Worm (Caenorhabditis elegans) whole organism, young adult: ENCODE data around the gene T05G5.4.

ENCODE experiments used
- C06A6.2 ChIP-seq: fragments of 200-800 bp; sonication (Bioruptor generic); conservative IDR thresholded peaks from 2 replicates; pipeline ENCODE4 v1.3.6; 2022; ENCODE audit warnings: missing genetic modification characterization, missing compliant biosample characterization
- D2030.7 ChIP-seq: fragments of 200-800 bp; sonication (Bioruptor generic); IDR thresholded peaks from 2 replicates; pipeline ENCODE4 v1.3.6; 2022; ENCODE audit warnings: missing genetic modification reagents, missing genetic modification characterization, missing compliant biosample characterization
- F33H1.4 ChIP-seq: fragments of 200-800 bp; sonication (Bioruptor generic); IDR thresholded peaks from 2 replicates; pipeline ENCODE4 v1.3.6; 2022; ENCODE audit warnings: missing genetic modification reagents, missing genetic modification characterization, missing compliant biosample characterization
- F57A8.1 ChIP-seq: fragments of 200-800 bp; sonication (Bioruptor generic); optimal IDR thresholded peaks from 2 replicates; lab custom pipeline; 2018; ENCODE audit warnings: mild to moderate bottlenecking, missing genetic modification characterization, moderate library complexity, missing compliant biosample characterization
- T07F8.4 ChIP-seq: sonication (generic microtip); optimal IDR thresholded peaks from 2 replicates; lab custom pipeline; 2016; ENCODE audit warnings: mild to moderate bottlenecking, missing genetic modification characterization, moderate library complexity, missing compliant biosample characterization
- akir-1 ChIP-seq: fragments of 200-800 bp; sonication (Bioruptor generic); optimal IDR thresholded peaks from 2 replicates; lab custom pipeline; 2018; ENCODE audit warnings: mild to moderate bottlenecking, missing genetic modification characterization, moderate library complexity, missing compliant biosample characterization
- aptf-2 ChIP-seq: fragments of 200-800 bp; sonication (Bioruptor generic); conservative IDR thresholded peaks from 2 replicates; pipeline ENCODE4 v1.3.6; 2022; ENCODE audit warnings: missing genetic modification reagents, missing genetic modification characterization, missing compliant biosample characterization
- athp-1 ChIP-seq: sonication (generic microtip); optimal IDR thresholded peaks from 2 replicates; lab custom pipeline; 2017; ENCODE audit warnings: mild to moderate bottlenecking, missing genetic modification characterization, missing compliant biosample characterization
- bed-1 ChIP-seq: fragments of 200-800 bp; sonication (Bioruptor generic); IDR thresholded peaks from 2 replicates; pipeline ENCODE4 v1.3.6; 2022; ENCODE audit warnings: missing genetic modification reagents, missing genetic modification characterization, missing compliant biosample characterization
- bed-2 ChIP-seq: fragments of 200-800 bp; sonication (Bioruptor generic); IDR thresholded peaks from 2 replicates; pipeline ENCODE4 v1.3.6; 2022; ENCODE audit warnings: missing genetic modification reagents, missing genetic modification characterization, missing compliant biosample characterization
- ceh-58 ChIP-seq: fragments of 200-800 bp; sonication (Bioruptor generic); IDR thresholded peaks from 2 replicates; pipeline ENCODE4 v1.3.6; 2022; ENCODE audit warnings: missing genetic modification characterization, missing compliant biosample characterization
- chd-7 ChIP-seq: sonication (generic microtip); optimal IDR thresholded peaks from 2 replicates; lab custom pipeline; 2016; ENCODE audit warnings: mild to moderate bottlenecking, missing genetic modification characterization, moderate library complexity, missing compliant biosample characterization
- efl-1 ChIP-seq: fragments of 150-350 bp; optimal IDR thresholded peaks from 2 replicates; lab custom pipeline; 2014; ENCODE audit warnings: missing biosample characterization, missing genetic modification reagents, missing genetic modification characterization
- egl-44 ChIP-seq: fragments of 200-800 bp; sonication (Bioruptor generic); IDR thresholded peaks from 2 replicates; pipeline ENCODE4 v1.3.6; 2022; ENCODE audit warnings: missing genetic modification reagents, missing genetic modification characterization, missing compliant biosample characterization
- egrh-3 ChIP-seq: fragments of 200-800 bp; sonication (Bioruptor generic); IDR thresholded peaks from 2 replicates; pipeline ENCODE4 v1.3.6; 2022; ENCODE audit warnings: missing genetic modification reagents, missing genetic modification characterization, missing compliant biosample characterization
- fkh-3 ChIP-seq: sonication (generic microtip); optimal IDR thresholded peaks from 2 replicates; lab custom pipeline; 2016; ENCODE audit warnings: mild to moderate bottlenecking, missing genetic modification characterization, missing compliant biosample characterization
- hlh-26 ChIP-seq: fragments of 200-800 bp; sonication (Bioruptor generic); conservative IDR thresholded peaks from 2 replicates; pipeline ENCODE4 v1.3.6; 2022; ENCODE audit warnings: missing genetic modification reagents, missing genetic modification characterization, missing compliant biosample characterization
- hrde-1 ChIP-seq: sonication (generic microtip); optimal IDR thresholded peaks from 2 replicates; lab custom pipeline; 2016; ENCODE audit warnings: missing genetic modification characterization, mild to moderate bottlenecking, missing compliant biosample characterization, moderate library complexity, missing genotype, missing genetic modification reagents, borderline replicate concordance
- let-526 ChIP-seq: fragments of 200-800 bp; sonication (Bioruptor generic); IDR thresholded peaks from 2 replicates; pipeline ENCODE4 v1.3.6; 2022; ENCODE audit warnings: missing genetic modification reagents, missing genetic modification characterization, missing compliant biosample characterization
- let-607 ChIP-seq, 2 experiments: fragments of 200-800 bp in 1 of 2; sonication (Bioruptor generic) in 1 of 2; sonication (generic microtip) in 1 of 2; optimal IDR thresholded peaks; 2 replicates each; lab custom pipeline; 2016 to 2018; ENCODE audit warnings: mild to moderate bottlenecking in 2 of 2, missing compliant biosample characterization in 2 of 2, missing genetic modification characterization in 2 of 2, moderate library complexity in 2 of 2, missing genotype in 1 of 2
- lin-26 ChIP-seq: fragments of 200-800 bp; sonication (Bioruptor generic); IDR thresholded peaks from 2 replicates; pipeline ENCODE4 v1.3.6; 2022; ENCODE audit warnings: missing genetic modification reagents, missing genetic modification characterization, missing compliant biosample characterization
- lin-54 ChIP-seq: fragments of 200-800 bp; sonication (Bioruptor generic); optimal IDR thresholded peaks from 2 replicates; lab custom pipeline; 2018; ENCODE audit warnings: mild to moderate bottlenecking, missing genetic modification characterization, missing compliant biosample characterization
- lir-1 ChIP-seq: fragments of 200-800 bp; sonication (Bioruptor generic); conservative IDR thresholded peaks from 2 replicates; pipeline ENCODE4 v1.3.6; 2022; ENCODE audit warnings: missing genetic modification reagents, missing genetic modification characterization, missing compliant biosample characterization
- lsl-1 ChIP-seq: fragments of 200-800 bp; sonication (Bioruptor generic); optimal IDR thresholded peaks from 2 replicates; lab custom pipeline; 2018; ENCODE audit warnings: mild to moderate bottlenecking, missing genetic modification characterization, moderate library complexity, missing compliant biosample characterization
- madf-10 ChIP-seq: sonication (generic microtip); optimal IDR thresholded peaks from 2 replicates; lab custom pipeline; 2016; ENCODE audit warnings: mild to moderate bottlenecking, missing genetic modification characterization, missing compliant biosample characterization
- madf-6 ChIP-seq: fragments of 200-800 bp; sonication (Bioruptor generic); IDR thresholded peaks from 2 replicates; pipeline ENCODE4 v1.3.6; 2022; ENCODE audit warnings: missing genetic modification reagents, missing genetic modification characterization, missing compliant biosample characterization
- madf-8 ChIP-seq: fragments of 200-800 bp; sonication (Bioruptor generic); conservative IDR thresholded peaks from 2 replicates; pipeline ENCODE4 v1.3.6; 2022; ENCODE audit warnings: missing genetic modification reagents, missing genetic modification characterization, missing compliant biosample characterization
- mcd-1 ChIP-seq: fragments of 200-800 bp; sonication (Bioruptor generic); IDR thresholded peaks from 2 replicates; pipeline ENCODE4 v1.3.6; 2022; ENCODE audit warnings: missing genetic modification reagents, missing genetic modification characterization, missing compliant biosample characterization
- mel-28 ChIP-seq: sonication (generic microtip); optimal IDR thresholded peaks from 2 replicates; lab custom pipeline; 2016; ENCODE audit warnings: borderline replicate concordance, mild to moderate bottlenecking, missing genetic modification characterization, missing compliant biosample characterization
- mxl-1 ChIP-seq: sonication (generic microtip); optimal IDR thresholded peaks from 2 replicates; lab custom pipeline; 2016; ENCODE audit warnings: missing genetic modification characterization, missing compliant biosample characterization
- nhr-120 ChIP-seq: fragments of 200-800 bp; sonication (Bioruptor generic); IDR thresholded peaks from 2 replicates; pipeline ENCODE4 v1.3.6; 2022; ENCODE audit warnings: missing genetic modification characterization, missing compliant biosample characterization
- nhr-179 ChIP-seq: sonication (generic microtip); optimal IDR thresholded peaks from 2 replicates; lab custom pipeline; 2016; ENCODE audit warnings: mild to moderate bottlenecking, missing genetic modification characterization, missing compliant biosample characterization
- nhr-90 ChIP-seq: sonication (generic microtip); optimal IDR thresholded peaks from 2 replicates; lab custom pipeline; 2016; ENCODE audit warnings: missing genotype, mild to moderate bottlenecking, missing genetic modification characterization, missing compliant biosample characterization
- pbrm-1 ChIP-seq: fragments of 200-800 bp; sonication (Bioruptor generic); IDR thresholded peaks from 2 replicates; pipeline ENCODE4 v1.3.6; 2022; ENCODE audit warnings: missing genetic modification reagents, missing genetic modification characterization, missing compliant biosample characterization
- pha-4 ChIP-seq: fragments of 150-350 bp; sonication (generic microtip); optimal IDR thresholded peaks from 2 replicates; lab custom pipeline; 2014; ENCODE audit warnings: missing biosample characterization, missing genetic modification reagents, missing genetic modification characterization
- repo-1 ChIP-seq: sonication (generic microtip); optimal IDR thresholded peaks from 2 replicates; lab custom pipeline; 2017; ENCODE audit warnings: mild to moderate bottlenecking, missing genetic modification characterization, missing compliant biosample characterization
- snpc-3.4 ChIP-seq: sonication (generic microtip); optimal IDR thresholded peaks from 2 replicates; lab custom pipeline; 2017; ENCODE audit warnings: missing genetic modification characterization, mild to moderate bottlenecking, missing compliant biosample characterization, antibody characterized with exemption, moderate library complexity, missing genotype, missing genetic modification reagents
- somi-1 ChIP-seq: fragments of 200-800 bp; sonication (Bioruptor generic); optimal IDR thresholded peaks from 2 replicates; lab custom pipeline; 2018; ENCODE audit warnings: mild to moderate bottlenecking, missing genetic modification characterization, missing compliant biosample characterization
- xnd-1 ChIP-seq: sonication (generic microtip); optimal IDR thresholded peaks from 2 replicates; lab custom pipeline; 2016; ENCODE audit warnings: missing genotype, missing genetic modification reagents, missing genetic modification characterization, missing compliant biosample characterization
- zfh-2 ChIP-seq: fragments of 200-800 bp; sonication (Bioruptor generic); conservative IDR thresholded peaks from 2 replicates; pipeline ENCODE4 v1.3.6; 2022; ENCODE audit warnings: missing genetic modification reagents, missing genetic modification characterization, missing compliant biosample characterization
- ztf-25 ChIP-seq: fragments of 200-800 bp; sonication (Bioruptor generic); IDR thresholded peaks from 2 replicates; pipeline ENCODE4 v1.3.6; 2022; ENCODE audit warnings: missing genetic modification reagents, missing genetic modification characterization, missing compliant biosample characterization

Gene T05G5.4

DNA sequence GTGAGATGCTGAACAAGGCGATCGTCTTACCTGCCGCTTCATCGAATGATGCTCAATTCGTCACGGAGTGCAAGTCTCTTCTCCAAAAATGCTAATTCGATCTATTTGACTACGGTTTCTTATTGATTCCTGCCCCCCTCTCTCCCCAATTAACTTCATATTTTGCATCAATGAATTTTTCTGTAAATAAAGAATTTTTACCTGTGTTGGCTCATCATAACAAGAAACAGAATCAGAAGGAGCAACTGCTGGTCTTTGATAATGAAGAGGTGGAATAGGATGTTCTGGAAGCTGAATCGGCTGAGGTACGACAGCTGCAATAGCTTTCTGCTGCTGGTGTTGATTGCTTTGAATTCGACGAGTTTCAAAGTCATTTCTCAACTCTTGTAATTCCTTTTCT, 11.4 kb downstream of the T05G5.4 start (continued):
- TF ChIP-seq ztf-25 (GFP tag; lab: Robert Waterston, UW), result 0 out of 2 replicates have a peak, but pooled peaks have one; percentile 36
- no peak for TF ChIP-seq F57A8.1 (GFP tag; lab: Kevin White, UChicago)
- no peak for TF ChIP-seq nhr-120 (GFP tag; lab: Robert Waterston, UW)
- no peak for TF ChIP-seq ceh-58 (GFP tag; lab: Robert Waterston, UW)
- peak; percentile 38; the same call in 1 of the 2 replicates for TF ChIP-seq lin-26 (GFP tag; lab: Robert Waterston, UW)
- TF ChIP-seq hrde-1 (tag; lab: Kevin White, UChicago), result peak; percentile 75
- no peak for TF ChIP-seq let-526 (GFP tag; lab: Robert Waterston, UW)

DNA sequence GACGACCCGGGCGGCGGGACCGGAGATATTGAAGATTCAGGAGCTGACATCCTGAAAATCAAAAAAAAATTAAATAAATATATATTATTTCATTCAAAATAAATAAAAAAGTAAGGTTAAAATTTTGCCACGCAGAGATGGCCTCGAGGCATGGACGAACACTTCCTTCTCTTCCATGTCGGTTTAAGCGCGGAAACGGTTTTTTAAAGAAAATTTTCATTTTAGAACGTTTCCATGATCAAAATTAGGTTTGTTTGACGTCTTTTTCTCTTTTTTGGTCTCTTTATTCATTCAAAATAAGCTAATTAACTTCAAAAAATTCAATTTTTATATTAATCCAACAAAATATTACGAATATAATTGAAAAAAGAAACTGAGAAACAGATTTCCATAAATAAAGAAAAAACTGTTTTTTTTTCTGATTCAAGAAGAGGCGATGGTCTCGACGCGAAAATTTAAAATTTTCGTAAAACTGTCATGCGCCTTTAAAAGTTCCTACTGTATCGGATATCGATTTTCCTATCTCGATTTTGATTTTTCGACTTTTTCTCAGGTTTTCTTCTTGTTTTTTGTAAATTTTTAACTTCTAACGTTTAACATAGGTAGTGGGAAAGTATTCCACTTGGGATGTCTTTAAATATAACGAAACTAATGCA, 13.5 kb downstream of the T05G5.4 start, which contains the start of gene gcc-2:
TSS of gene gcc-2 (minus strand) at position 51 of the 656 bp plus-strand sequence.
- TF ChIP-seq efl-1 (peak; percentile 16), xnd-1 (tag; lab: Kevin White, UChicago) (peak; percentile 64), hrde-1 (tag; lab: Kevin White, UChicago) (no peak), madf-8 (peak; percentile 50), athp-1 (tag; lab: Kevin White, UChicago) (no peak), pbrm-1 (no peak), lsl-1 (peak; percentile 79), F33H1.4 (GFP tag; lab: Robert Waterston, UW) (peak; percentile 81), madf-6 (GFP tag; lab: Robert Waterston, UW) (peak; percentile 76), mxl-1 (tag; lab: Kevin White, UChicago) (no peak), lin-54 (GFP tag; lab: Kevin White, UChicago) (peak; percentile 3), egl-44 (no peak), snpc-3.4 (tag; lab: Kevin White, UChicago) (peak; percentile 34)

DNA sequence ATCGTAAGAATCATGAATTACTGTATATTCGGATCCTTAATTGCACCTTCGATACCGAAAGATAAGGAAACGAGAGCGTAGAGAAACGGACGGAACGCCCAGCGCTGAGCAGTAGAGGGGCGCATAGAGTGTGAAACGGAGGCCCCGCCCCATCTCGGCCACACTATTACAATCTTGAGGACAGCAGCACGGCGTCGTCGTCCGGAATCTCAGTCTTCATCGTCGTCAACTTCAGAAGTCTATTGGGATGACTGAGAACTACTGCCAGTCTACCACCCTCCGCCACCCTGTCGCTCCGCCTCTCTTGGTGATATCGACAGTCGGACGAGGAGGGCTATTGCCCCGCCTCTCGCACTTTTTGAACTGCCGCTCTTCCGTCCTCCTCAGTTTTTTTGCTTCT, 16.0 kb downstream of the T05G5.4 start:
- TF ChIP-seq bed-1 (GFP tag; lab: Robert Waterston, UW) (0 out of 2 replicates have a peak, but pooled peaks have one; percentile 60), F33H1.4 (GFP tag; lab: Robert Waterston, UW) (0 out of 2 replicates have a peak, but pooled peaks have one; percentile 12), lin-26 (GFP tag; lab: Robert Waterston, UW) (no peak), mcd-1 (GFP tag; lab: Robert Waterston, UW) (peak; percentile 22; the same call in 1 of the 2 replicates), zfh-2 (peak; percentile 63; the same call in 1 of the 2 replicates)

DNA sequence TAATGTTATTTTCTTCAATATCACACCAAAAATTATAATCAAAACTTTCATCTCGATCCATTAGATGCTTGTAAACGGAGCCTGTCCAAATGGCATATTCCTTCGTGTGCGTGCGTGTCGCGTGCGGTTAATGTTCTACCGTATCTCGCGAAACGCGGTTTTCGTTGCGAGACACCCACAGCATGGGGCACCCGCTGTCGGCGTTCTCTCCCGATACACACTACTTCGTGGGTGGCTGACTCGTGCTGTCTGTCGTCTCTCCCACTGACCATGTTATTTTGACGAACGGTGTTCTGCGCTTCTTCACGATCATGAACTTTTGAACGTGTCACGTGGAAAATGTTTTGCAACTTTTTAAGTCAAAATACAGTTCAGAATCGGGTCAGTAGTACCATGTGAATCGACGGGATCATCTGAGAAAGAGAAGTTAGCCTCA, 16.7 kb downstream of the T05G5.4 start:
- TF ChIP-seq fkh-3 (tag; lab: Kevin White, UChicago) (peak; percentile 61), chd-7 (tag; lab: Kevin White, UChicago) (peak; percentile 99), hlh-26 (GFP tag; lab: Robert Waterston, UW) (no peak), nhr-90 (tag; lab: Kevin White, UChicago) (peak; percentile 94), madf-6 (GFP tag; lab: Robert Waterston, UW) (peak; percentile 66), somi-1 (GFP tag; lab: Kevin White, UChicago) (peak; percentile 99), madf-10 (tag; lab: Kevin White, UChicago) (peak; percentile 94), egrh-3 (GFP tag; lab: Robert Waterston, UW) (peak; percentile 54), bed-2 (GFP tag; lab: Robert Waterston, UW) (no peak), let-607 (tag; optimal IDR thresholded peaks at IDR 0.05; lab: Kevin White, UChicago) (peak; percentile 91 to 94), snpc-3.4 (tag; lab: Kevin White, UChicago) (peak; percentile 55), aptf-2 (0 out of 2 replicates have a peak, but pooled peaks have one; percentile 40), T07F8.4 (tag; lab: Kevin White, UChicago) (peak; percentile 57), pbrm-1 (peak; percentile 97), repo-1 (tag; lab: Kevin White, UChicago) (peak; percentile 98), mel-28 (tag; lab: Kevin White, UChicago) (peak; percentile 56), nhr-179 (tag; lab: Kevin White, UChicago) (no peak), lir-1 (peak; percentile 92), D2030.7 (GFP tag; lab: Robert Waterston, UW) (0 out of 2 replicates have a peak, but pooled peaks have one; percentile 16), akir-1 (GFP tag; lab: Kevin White, UChicago) (peak; percentile 92), ceh-58 (GFP tag; lab: Robert Waterston, UW) (no peak), pha-4 (tag; lab: Kevin White, UChicago) (peak; percentile 95), C06A6.2 (peak; percentile 97)
